Fruit fly (Drosophila melanogaster): Measurements from ENCODE around the gene Pex23.

Pex23 gene

DNA sequence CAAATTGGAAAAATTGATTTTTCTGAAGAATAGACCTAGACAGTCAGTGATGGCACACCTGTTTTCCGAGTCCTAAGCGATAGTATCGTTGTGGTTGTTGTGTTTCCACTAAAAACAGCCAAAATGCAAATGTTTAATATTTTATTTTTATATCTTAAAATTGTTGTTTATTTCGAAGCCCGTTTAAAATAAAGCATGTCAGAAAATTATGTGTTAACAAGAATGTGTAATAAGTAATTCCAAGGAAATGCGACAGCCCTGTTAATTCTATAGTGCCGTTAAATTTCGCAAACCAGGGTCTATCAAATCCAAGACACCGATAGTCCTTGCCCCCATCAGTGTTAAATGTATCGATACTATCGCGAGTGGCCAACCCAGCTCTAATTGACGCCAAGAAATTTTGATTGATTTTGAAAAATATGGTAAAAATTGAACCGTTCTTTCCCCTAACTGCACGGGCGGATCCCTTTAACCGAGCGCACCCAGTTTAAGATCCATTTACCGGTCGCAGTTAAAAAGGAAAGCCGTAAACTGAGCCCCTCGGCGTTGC is at the start of gene Pex23 (continued):
- TF ChIP-seq Fer2 (tag; optimal IDR thresholded peaks at IDR 0.05) (peak; percentile 60), Dfd (GFP tag; optimal IDR thresholded peaks at IDR 0.05) (no peak), lbe (GFP tag; optimal IDR thresholded peaks at IDR 0.05) (peak; percentile 81), NC2α (GFP tag; optimal IDR thresholded peaks at IDR 0.05) (peak; percentile 47), CG31224 (GFP tag; IDR thresholded peaks at IDR 0.05) (peak; percentile 67), CG1832 (GFP tag; optimal IDR thresholded peaks at IDR 0.05) (no peak), CG31441 (GFP tag; IDR thresholded peaks at IDR 0.05) (peak; percentile 82), fd64A (GFP tag; optimal IDR thresholded peaks at IDR 0.05) (no peak), CG9876 (GFP tag; optimal IDR thresholded peaks at IDR 0.05) (peak; percentile 53), CG18262 (tag; optimal IDR thresholded peaks at IDR 0.05) (peak; percentile 73), CG11695 (GFP tag; IDR thresholded peaks at IDR 0.05) (peak; percentile 64; the same call in 2 of the 3 replicates), D19B (GFP tag; optimal IDR thresholded peaks at IDR 0.05) (no peak), CTCF (GFP tag; optimal IDR thresholded peaks at IDR 0.05) (peak; percentile 16), CG1024 (GFP tag; IDR thresholded peaks at IDR 0.05) (peak; percentile 64), dimm (GFP tag; IDR thresholded peaks at IDR 0.05) (no peak), Lhr (GFP tag; optimal IDR thresholded peaks at IDR 0.05) (peak; percentile 81), Six4 (GFP tag; optimal IDR thresholded peaks at IDR 0.05) (peak; percentile 26), dati (GFP tag; IDR thresholded peaks at IDR 0.05) (no peak), ac (GFP tag; optimal IDR thresholded peaks at IDR 0.05) (no peak), Dek (tag; optimal IDR thresholded peaks at IDR 0.05) (peak; percentile 73), CG9609 (GFP tag; optimal IDR thresholded peaks at IDR 0.05) (peak; percentile 70), Meics (GFP tag; optimal IDR thresholded peaks at IDR 0.05) (peak; percentile 71), Optix (GFP tag; IDR thresholded peaks at IDR 0.05) (peak; percentile 54; the same call in 2 of the 3 replicates), CG7963 (GFP tag; IDR thresholded peaks at IDR 0.05; ENCODE audit: partially characterized antibody) (peak; percentile 79), gem (tag; optimal IDR thresholded peaks at IDR 0.05) (peak; percentile 87), Hand (GFP tag; optimal IDR thresholded peaks at IDR 0.05) (peak; percentile 1), CG7745 (tag; optimal IDR thresholded peaks at IDR 0.05) (no peak), CG9215 (GFP tag; IDR thresholded peaks at IDR 0.05) (peak; percentile 84), CG6683 (GFP tag; optimal IDR thresholded peaks at IDR 0.05) (peak; percentile 54), fu2 (GFP tag; optimal IDR thresholded peaks at IDR 0.05) (peak; percentile 39), so (GFP tag; IDR thresholded peaks at IDR 0.05) (peak; percentile 56; the same call in 1 of the 3 replicates), CG10267 (tag; optimal IDR thresholded peaks at IDR 0.05) (peak; percentile 95), zfh1 (GFP tag; IDR thresholded peaks at IDR 0.05) (peak; percentile 87), CG13775 (GFP tag; optimal IDR thresholded peaks at IDR 0.05) (peak; percentile 86), Fer3 (tag; optimal IDR thresholded peaks at IDR 0.05) (peak; percentile 77), crp (GFP tag; optimal IDR thresholded peaks at IDR 0.05) (peak in 1 of 2 experiments; percentile 73), mam (GFP tag; optimal IDR thresholded peaks at IDR 0.05) (peak; percentile 87), nau (GFP tag; optimal IDR thresholded peaks at IDR 0.05) (no peak), slbo (GFP tag; IDR thresholded peaks at IDR 0.05) (peak; percentile 91), MESR4 (GFP tag; optimal IDR thresholded peaks at IDR 0.05) (peak; percentile 71), CG3407 (GFP tag; optimal IDR thresholded peaks at IDR 0.05) (no peak), grau (tag; optimal IDR thresholded peaks at IDR 0.05) (peak; percentile 77), esg (GFP tag; conservative IDR thresholded peaks at IDR 0.05) (peak; percentile 73), br (optimal IDR thresholded peaks at IDR 0.05) (no peak), schlank (tag; optimal IDR thresholded peaks at IDR 0.05) (no peak), cas (GFP tag; IDR thresholded peaks at IDR 0.05) (peak; percentile 73), Chrac-16 (GFP tag; optimal IDR thresholded peaks at IDR 0.05) (peak; percentile 85), nerfin-1 (tag; optimal IDR thresholded peaks at IDR 0.05) (peak; percentile 70), Hmr (GFP tag; optimal IDR thresholded peaks at IDR 0.05) (peak; percentile 81), wdn (GFP tag; IDR thresholded peaks at IDR 0.05) (no peak), CG1529 (GFP tag; optimal IDR thresholded peaks at IDR 0.05) (no peak)
